Fruit fly (Drosophila melanogaster): ENCODE measurements around the gene Ufd1.

- TF ChIP-seq EcR (GFP tag; optimal IDR thresholded peaks at IDR 0.05) (no peak), psq (optimal IDR thresholded peaks at IDR 0.05) (no peak), pan (optimal IDR thresholded peaks at IDR 0.05) (no peak), usp (GFP tag; optimal IDR thresholded peaks at IDR 0.05) (no peak), Dll (optimal IDR thresholded peaks at IDR 0.05) (no peak), CG8478 (optimal IDR thresholded peaks at IDR 0.05) (no peak)
Observed at dm6 chr3L:11107935-11108334, 15.1 kb downstream of the Ufd1 start, which contains the start of gene CG12522.

Measured in whole organism.